Worm (Caenorhabditis elegans): ENCODE data around the gene cut-6.

ce11 chrIII:10951713-10952112 is 40.5 kb downstream of the cut-6 start:
- TF ChIP-seq ama-1 (optimal IDR thresholded peaks at IDR 0.05) = no peak
- TF ChIP-seq scrt-1 (GFP tag; IDR thresholded peaks at IDR 0.05) = no peak
- no peak for TF ChIP-seq ceh-13 (GFP tag; optimal IDR thresholded peaks at IDR 0.05)

All from whole organism, early embryonic.